Worm (Caenorhabditis elegans) whole organism, L3 larva: ENCODE measurements around the gene rps-14.

Experiments used
- aly-2 ChIP-seq: fragments of 150-350 bp; optimal IDR thresholded peaks from 2 replicates; lab custom pipeline; 2014; ENCODE audit warnings: missing biosample characterization, missing genetic modification characterization
- elt-1 ChIP-seq: fragments of 150-350 bp; optimal IDR thresholded peaks from 2 replicates; lab custom pipeline; 2014; ENCODE audit warnings: missing biosample characterization, missing genetic modification characterization
- pha-4 ChIP-seq: fragments of 150-350 bp; optimal IDR thresholded peaks from 2 replicates; lab custom pipeline; 2014; ENCODE audit warnings: missing biosample characterization, missing genetic modification reagents, missing genetic modification characterization

ce11 chrIII:7180613-7181012, 1.2 kb upstream of the rps-14 start, which contains the start of gene ndab-2:
- TF ChIP-seq elt-1 (tag; lab: Kevin White, UChicago), result no peak
- TF ChIP-seq aly-2, result no peak
- no peak for TF ChIP-seq pha-4 (tag; lab: Kevin White, UChicago)
